Worm (Caenorhabditis elegans): ENCODE measurements around the gene F58F9.1.

The F58F9.1 gene

DNA sequence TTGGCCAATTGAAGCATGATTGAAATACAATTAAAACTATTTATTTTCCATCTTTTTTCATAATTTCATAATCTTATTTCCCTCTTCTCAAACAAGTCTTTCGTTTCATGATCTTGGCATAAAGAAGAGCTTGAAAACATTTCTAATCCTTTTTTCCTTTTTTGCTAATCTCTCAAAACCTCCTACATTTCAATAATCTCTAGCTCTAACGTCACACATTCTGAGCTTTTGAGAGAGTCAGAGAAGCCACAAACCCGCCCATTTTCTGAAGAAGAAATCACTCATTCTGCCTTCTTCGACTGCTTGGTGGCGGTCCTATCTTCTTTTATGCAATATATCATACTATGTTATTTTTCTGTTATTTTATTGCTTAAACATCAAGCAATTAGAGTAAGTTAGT is at the start of gene F58F9.1:
TSS of gene F58F9.1 (plus strand) at position 251 of the 400 bp plus-strand sequence.
- no peak for TF ChIP-seq W03F9.2 (tag; optimal IDR thresholded peaks at IDR 0.05)
- no peak for TF ChIP-seq him-1 (tag; optimal IDR thresholded peaks at IDR 0.05)
- TF ChIP-seq dao-5 (tag; optimal IDR thresholded peaks at IDR 0.05): no peak

DNA sequence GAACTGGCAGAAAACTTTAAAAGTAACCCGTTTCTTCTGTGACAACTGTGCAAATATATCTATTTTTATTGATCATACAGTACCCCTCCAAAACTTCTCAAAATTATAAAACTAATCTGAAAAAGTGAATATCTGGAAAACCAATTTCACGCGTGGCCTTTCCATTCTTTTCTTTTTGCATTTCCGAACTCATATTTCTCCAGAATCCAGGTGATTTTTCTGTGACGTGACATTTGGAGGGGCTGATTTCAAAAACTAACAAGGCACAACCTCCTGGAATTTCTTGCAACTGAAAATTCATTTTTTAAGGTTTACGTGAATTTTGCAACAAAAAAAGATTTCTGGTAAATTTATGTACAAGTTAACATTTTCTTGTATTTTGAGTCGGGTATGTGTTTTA is 49.4 kb upstream of the F58F9.1 start:
- TF ChIP-seq dao-5 (tag; optimal IDR thresholded peaks at IDR 0.05) (no peak), W03F9.2 (tag; optimal IDR thresholded peaks at IDR 0.05) (no peak), him-1 (tag; optimal IDR thresholded peaks at IDR 0.05) (no peak)

DNA sequence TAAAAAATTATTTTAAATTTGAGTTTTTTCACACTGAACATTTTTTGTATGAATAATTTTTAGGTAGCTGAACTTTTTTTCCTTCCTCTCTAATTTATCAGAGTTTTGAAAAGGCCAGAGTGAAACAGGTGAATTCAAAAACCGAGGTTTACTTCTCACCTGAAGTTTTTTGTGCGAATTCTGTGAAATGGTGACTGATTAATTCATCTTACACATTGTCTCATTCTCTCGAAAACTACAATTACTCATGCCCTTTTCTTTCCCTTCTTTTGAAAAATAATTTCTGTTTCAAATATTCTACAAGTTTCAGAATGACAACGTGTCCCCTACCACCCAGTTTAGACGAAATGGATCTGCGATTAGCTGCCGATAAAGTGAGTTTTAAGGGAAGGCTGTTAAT is 47.9 kb upstream of the F58F9.1 start, which contains the start of gene tkr-2:
TSS of gene tkr-2 (plus strand) at position 301 of the 400 bp plus-strand sequence.
- TF ChIP-seq dao-5 (tag; optimal IDR thresholded peaks at IDR 0.05) (no peak), W03F9.2 (tag; optimal IDR thresholded peaks at IDR 0.05) (no peak), him-1 (tag; optimal IDR thresholded peaks at IDR 0.05) (no peak)

DNA sequence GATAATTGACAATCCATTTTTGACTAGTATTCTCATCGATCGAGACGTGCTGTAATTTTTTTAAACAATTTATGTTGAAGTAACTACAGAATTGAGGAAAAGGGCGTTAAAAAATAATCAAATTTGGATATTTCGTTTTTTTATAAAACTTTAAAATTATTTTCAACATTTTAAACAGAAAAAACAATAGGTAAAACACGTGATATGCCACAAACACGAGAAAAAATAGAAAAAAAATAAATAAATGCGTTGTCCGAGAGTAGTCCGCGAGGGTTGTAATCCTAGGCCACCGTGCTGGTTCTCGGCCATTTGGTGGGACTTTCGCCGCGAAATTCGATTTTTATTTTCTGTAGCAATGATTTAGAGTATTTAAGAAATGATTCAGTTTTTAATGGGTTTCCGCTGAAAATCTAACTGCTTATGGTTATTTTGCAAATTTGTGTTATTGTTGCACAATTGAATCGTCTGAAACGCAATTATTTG is 43.3 kb upstream of the F58F9.1 start, which contains the start of gene C49A9.10:
TSS of gene C49A9.10 (minus strand) at position 51 of the 483 bp plus-strand sequence.
- TF ChIP-seq W03F9.2 (tag; optimal IDR thresholded peaks at IDR 0.05) (peak; percentile 90), him-1 (tag; optimal IDR thresholded peaks at IDR 0.05) (peak; percentile 74), dao-5 (tag; optimal IDR thresholded peaks at IDR 0.05) (no peak)

DNA sequence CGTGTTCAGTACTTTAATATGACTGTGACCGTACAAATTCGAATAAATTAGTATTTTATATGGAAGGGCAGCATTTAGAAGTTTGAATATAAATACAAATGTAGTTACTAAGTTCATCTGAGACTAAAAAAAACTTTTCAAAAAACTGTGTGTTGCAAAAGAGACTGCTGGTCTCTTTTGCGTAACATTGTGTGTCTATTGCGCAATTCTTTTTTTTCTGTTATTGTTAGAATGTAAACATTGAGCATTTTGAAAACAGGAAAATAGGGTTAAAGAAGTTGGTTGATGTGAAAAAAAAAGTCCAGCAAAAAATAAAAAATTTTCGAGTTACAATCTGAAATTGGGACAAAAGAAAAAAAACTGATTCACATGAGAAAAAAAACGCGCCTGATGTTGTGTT is 40.3 kb upstream of the F58F9.1 start:
- TF ChIP-seq W03F9.2 (tag; optimal IDR thresholded peaks at IDR 0.05) (no peak), him-1 (tag; optimal IDR thresholded peaks at IDR 0.05) (no peak), dao-5 (tag; optimal IDR thresholded peaks at IDR 0.05) (no peak)

DNA sequence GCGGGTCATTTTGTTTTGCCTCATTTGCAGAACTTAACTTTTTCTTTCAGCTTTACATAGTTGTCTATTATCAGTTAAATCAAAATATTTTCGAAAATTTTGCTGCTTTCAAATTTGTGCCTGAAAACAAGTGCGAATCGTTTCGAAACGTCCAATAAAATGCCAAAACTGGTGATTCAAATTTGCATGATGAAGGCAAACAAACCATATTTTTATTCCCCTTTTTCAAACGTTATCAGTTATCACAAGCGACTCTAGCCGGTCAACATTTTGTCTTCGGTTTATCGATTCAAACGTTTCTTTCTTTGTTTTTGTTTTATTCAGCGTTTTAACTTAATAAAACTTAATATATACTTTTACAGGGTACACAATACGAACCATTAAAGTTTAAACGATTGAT is 39.1 kb upstream of the F58F9.1 start, which contains the start of the genes ugt-24 and C49A9.6:
TSS of gene ugt-24 (minus strand) at position 147 of the 400 bp plus-strand sequence.
TSS of gene C49A9.6 (plus strand) at position 363 of the 400 bp plus-strand sequence.
- TF ChIP-seq him-1 (tag; optimal IDR thresholded peaks at IDR 0.05): no peak
- no peak for TF ChIP-seq dao-5 (tag; optimal IDR thresholded peaks at IDR 0.05)
- TF ChIP-seq W03F9.2 (tag; optimal IDR thresholded peaks at IDR 0.05): no peak

DNA sequence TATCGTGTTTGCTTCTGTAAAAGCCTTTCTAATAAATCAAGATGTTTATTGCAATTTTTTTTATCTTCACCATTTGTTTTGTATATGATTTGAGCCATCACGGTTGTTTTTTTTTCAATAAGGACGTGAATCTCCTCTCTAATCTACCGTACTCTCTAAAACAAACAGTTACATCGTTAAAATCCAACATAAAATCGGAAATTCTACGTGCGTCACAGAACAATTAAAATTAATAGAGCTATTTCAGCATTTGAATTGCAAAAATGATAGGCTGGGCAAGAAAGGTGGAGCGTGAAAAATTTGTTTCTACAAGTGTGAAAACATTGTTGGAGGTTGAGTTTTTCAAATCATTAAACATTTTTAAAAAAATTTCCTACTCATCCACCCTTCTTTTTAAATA is 36.2 kb upstream of the F58F9.1 start, which contains the start of gene C49A9.5:
TSS of gene C49A9.5 (plus strand) at position 271 of the 400 bp plus-strand sequence.
- TF ChIP-seq him-1 (tag; optimal IDR thresholded peaks at IDR 0.05) (no peak), dao-5 (tag; optimal IDR thresholded peaks at IDR 0.05) (no peak), W03F9.2 (tag; optimal IDR thresholded peaks at IDR 0.05) (no peak)

DNA sequence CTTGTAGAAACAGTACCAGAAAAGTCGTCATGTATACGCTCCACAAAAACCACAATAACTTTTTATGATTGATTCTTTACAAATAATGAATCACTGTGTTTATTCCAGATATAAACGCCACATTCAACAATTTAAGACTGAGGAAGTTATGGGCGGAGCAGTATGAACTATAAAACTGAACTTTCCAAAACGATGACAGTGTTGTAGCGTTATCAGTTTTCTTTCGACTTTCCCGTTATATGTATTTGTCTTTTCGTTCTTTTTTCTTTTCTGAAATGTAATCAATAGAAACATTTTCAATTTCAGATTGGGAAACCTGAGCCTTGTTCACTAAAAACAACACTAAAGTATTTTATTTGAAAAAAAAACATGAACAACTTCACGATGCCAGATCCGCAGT is 32.6 kb upstream of the F58F9.1 start, which contains the start of gene C49A9.9:
TSS of gene C49A9.9 (plus strand) at position 307 of the 400 bp plus-strand sequence.
- TF ChIP-seq dao-5 (tag; optimal IDR thresholded peaks at IDR 0.05) (no peak), W03F9.2 (tag; optimal IDR thresholded peaks at IDR 0.05) (no peak), him-1 (tag; optimal IDR thresholded peaks at IDR 0.05) (no peak)

DNA sequence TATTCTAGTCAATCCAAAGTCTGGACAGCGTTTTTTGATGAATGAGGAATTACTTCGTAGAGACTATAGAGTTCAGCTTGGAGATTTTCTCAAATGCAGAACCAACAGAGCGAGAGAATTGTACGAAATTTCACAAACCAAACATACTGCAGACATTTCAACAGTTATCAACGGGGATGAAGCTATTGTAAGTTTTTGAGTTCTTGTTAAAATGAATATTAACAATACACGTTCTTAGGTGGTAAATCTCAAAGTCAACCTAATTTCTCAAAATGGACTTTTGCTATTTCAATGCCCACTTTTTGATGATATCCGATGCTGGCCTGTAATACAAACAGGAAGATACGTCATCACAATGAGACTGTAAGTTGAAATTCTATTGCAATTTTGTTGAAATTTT is 32.1 kb upstream of the F58F9.1 start:
- TF ChIP-seq W03F9.2 (tag; optimal IDR thresholded peaks at IDR 0.05): no peak
- no peak for TF ChIP-seq dao-5 (tag; optimal IDR thresholded peaks at IDR 0.05)
- no peak for TF ChIP-seq him-1 (tag; optimal IDR thresholded peaks at IDR 0.05)

DNA sequence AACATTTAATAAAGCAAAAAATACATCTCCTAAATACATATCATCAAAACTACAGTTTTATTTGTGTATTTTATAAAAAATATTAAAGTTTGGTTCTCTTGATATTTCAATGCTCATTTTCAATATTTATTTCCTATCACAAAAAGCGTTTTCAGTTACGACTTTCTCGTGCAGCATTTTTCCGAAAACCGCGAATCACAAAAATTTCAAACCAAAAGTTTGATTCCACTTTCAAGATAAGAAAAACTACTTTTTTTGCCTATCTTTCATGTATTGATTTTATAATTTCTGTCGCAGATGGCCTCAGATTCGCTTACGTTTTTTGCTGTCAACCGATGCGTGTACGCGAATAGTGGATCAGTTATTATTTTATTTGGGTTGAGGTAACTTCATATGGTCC is 30.2 kb upstream of the F58F9.1 start, which contains the start of gene C49A9.4:
TSS of gene C49A9.4 (plus strand) at position 265 of the 400 bp plus-strand sequence.
- no peak for TF ChIP-seq dao-5 (tag; optimal IDR thresholded peaks at IDR 0.05)
- no peak for TF ChIP-seq him-1 (tag; optimal IDR thresholded peaks at IDR 0.05)
- TF ChIP-seq W03F9.2 (tag; optimal IDR thresholded peaks at IDR 0.05): no peak

DNA sequence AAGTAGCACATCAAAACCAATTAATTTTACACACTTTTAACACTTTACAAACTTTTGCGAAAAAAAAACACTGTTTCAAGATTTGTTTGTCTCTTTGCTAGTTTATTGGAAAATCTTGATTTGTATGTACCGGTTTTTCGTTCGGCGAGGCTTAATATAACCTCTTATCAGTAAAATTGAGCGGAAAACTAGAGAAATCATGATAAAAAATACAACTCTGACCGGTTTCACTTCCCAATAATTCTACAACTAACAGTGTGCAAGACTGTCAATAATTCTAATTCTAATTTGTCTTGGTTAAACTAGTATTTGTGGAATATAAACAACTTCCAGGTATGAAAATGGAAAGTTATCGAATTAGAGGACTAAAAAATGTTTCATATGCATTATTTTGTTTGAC is 27.8 kb upstream of the F58F9.1 start, which contains the start of gene C49A9.3:
TSS of gene C49A9.3 (plus strand) at position 212 of the 400 bp plus-strand sequence.
- TF ChIP-seq him-1 (tag; optimal IDR thresholded peaks at IDR 0.05) (no peak), W03F9.2 (tag; optimal IDR thresholded peaks at IDR 0.05) (no peak), dao-5 (tag; optimal IDR thresholded peaks at IDR 0.05) (no peak)

DNA sequence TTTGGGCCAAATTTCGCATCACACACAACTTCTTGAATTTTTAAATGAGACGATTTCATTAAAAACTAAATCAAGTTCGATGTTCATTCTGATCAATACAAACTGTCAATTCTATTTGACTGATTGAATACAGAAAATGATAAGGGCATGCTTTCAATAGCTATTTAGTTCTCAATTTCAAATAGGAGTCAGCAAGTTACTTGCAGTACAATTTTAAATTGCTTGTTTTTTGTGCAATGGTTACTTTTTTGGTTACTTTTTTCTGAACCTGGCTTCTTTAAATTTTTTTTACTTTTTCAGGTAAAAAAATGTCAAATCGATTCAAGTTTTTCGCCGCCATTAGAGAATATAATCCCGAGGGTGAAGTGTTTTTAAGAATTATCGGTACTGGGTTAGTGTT is 24.5 kb upstream of the F58F9.1 start, which contains the start of gene C49A9.2:
TSS of gene C49A9.2 (plus strand) at position 301 of the 400 bp plus-strand sequence.
- no peak for TF ChIP-seq W03F9.2 (tag; optimal IDR thresholded peaks at IDR 0.05)
- TF ChIP-seq dao-5 (tag; optimal IDR thresholded peaks at IDR 0.05): no peak
- TF ChIP-seq him-1 (tag; optimal IDR thresholded peaks at IDR 0.05): no peak

DNA sequence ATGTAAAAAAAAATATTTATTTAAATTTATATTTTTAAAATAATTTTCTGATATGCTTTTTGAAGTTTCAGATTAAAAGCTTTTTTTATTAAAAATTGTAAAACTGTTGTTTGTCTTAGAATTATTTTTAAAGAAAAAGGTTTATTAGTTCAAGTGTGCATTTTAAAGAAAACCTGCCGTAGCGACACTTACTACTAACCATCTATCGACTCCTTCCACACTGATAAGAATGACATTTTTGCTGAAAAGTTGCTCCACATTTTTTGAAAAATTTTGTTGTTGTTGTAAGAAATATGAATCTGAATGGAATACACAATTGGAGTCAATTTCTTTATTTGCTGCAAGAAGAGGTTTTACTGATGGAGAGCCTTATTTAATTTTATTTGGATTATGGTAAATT is 21.7 kb upstream of the F58F9.1 start, which contains the start of gene C49A9.1:
TSS of gene C49A9.1 (plus strand) at position 217 of the 400 bp plus-strand sequence.
- no peak for TF ChIP-seq W03F9.2 (tag; optimal IDR thresholded peaks at IDR 0.05)
- TF ChIP-seq dao-5 (tag; optimal IDR thresholded peaks at IDR 0.05): no peak
- TF ChIP-seq him-1 (tag; optimal IDR thresholded peaks at IDR 0.05): no peak

DNA sequence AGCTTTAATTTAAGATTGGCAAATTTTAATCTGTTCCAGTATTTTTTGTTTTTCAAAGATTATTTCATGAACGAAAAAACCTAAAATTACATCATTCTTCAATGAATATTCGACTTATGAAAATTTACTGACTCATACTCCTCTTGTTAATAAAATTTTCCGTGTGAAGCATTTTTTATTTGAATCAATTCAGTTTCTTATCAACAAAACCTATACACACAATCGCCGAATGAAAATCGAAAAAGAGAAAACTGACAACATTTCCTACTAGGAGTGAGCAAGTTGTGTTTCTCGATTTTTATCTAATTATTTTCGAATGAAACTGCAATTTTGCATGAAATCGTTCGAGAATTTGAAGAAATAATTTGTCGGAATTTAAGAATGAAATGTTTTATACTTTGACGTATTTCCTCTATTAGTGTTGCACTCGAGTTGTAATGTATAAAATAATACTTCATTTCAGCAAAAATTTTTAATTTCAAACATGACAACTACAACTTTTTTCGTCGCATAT is 19.0 kb upstream of the F58F9.1 start, which contains the start of gene F58F9.4:
TSS of gene F58F9.4 (plus strand) at position 464 of the 514 bp plus-strand sequence.
- TF ChIP-seq dao-5 (tag; optimal IDR thresholded peaks at IDR 0.05) (no peak), W03F9.2 (tag; optimal IDR thresholded peaks at IDR 0.05) (no peak), him-1 (tag; optimal IDR thresholded peaks at IDR 0.05) (no peak)
